Fruit fly (Drosophila melanogaster): Measurements from ENCODE around the gene Thor.
A peak's percentile ranks its signal among the peaks of the same experiment; 100 is the strongest.

DNA sequence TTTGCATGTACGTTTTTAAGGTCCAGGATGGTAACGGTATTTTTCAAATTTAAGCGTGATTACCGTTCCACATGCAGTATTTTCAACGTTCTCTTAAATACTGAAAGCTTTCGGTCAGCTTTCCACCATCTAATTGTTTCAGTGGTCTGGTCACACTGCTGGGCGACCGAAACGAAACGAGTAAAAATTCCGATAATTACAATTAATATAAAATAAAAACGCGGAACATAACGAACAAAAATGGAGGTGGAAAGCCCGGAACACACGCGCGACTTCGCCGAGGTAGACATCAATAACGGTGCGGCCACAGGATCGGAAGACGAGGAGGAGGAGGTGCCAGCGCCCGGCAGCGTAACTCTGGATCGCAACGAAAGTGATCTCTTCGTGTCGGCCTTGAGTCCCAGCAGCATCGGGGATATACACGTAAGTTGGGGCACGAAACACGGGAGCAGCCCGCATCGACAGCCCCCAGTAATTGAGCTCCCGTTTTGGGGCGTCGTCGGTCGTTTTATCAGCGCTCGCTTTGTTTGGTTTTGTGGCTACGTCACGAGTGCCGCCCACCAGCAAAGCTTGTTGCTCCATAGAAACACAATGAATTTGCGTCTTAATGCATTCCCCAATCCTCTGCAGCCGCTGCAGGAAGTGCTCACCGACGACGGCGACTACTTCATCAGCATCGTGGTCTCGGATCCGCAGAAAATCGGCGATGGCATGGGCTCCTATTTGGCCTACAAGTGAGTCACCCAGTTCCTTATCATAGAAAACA is 28.5 kb upstream of the Thor start, which contains the start of gene Snx1:
- TF ChIP-seq fu2 (GFP tag; optimal IDR thresholded peaks at IDR 0.05) (no peak), Abd-B (GFP tag; optimal IDR thresholded peaks at IDR 0.05) (peak; percentile 35), CG14710 (tag; optimal IDR thresholded peaks at IDR 0.05) (no peak), Blimp-1 (GFP tag; optimal IDR thresholded peaks at IDR 0.05) (no peak), CkIIα-i1 (GFP tag; IDR thresholded peaks at IDR 0.05) (no peak), zen (tag; optimal IDR thresholded peaks at IDR 0.05) (no peak), Hey (tag; optimal IDR thresholded peaks at IDR 0.05) (no peak), Side (GFP tag; optimal IDR thresholded peaks at IDR 0.05) (no peak), tap (tag; optimal IDR thresholded peaks at IDR 0.05) (no peak), CG6854 (GFP tag; optimal IDR thresholded peaks at IDR 0.05) (no peak), CG17829 (tag; optimal IDR thresholded peaks at IDR 0.05) (no peak)
